Worm (Caenorhabditis elegans) whole organism, L3 larva: ENCODE results near the gene hda-10.

Experiments
- ZK546.5 ChIP-seq: sonication (generic microtip); optimal IDR thresholded peaks from 2 replicates; lab custom pipeline; 2017; ENCODE audit warnings: missing biosample characterization, missing genetic modification characterization
- ama-1 ChIP-seq: fragments of 150-350 bp; optimal IDR thresholded peaks from 2 replicates; lab custom pipeline; 2018
- elt-1 ChIP-seq: fragments of 150-350 bp; optimal IDR thresholded peaks from 2 replicates; lab custom pipeline; 2014; ENCODE audit warnings: missing biosample characterization, missing genetic modification characterization
- fos-1 ChIP-seq: fragments of 150-350 bp; optimal IDR thresholded peaks from 2 replicates; lab custom pipeline; 2014; ENCODE audit warnings: missing biosample characterization, missing genetic modification characterization
- nhr-11 ChIP-seq: fragments of 150-350 bp; optimal IDR thresholded peaks from 2 replicates; lab custom pipeline; 2014; ENCODE audit warnings: missing biosample characterization, missing genetic modification characterization
- nhr-28 ChIP-seq: fragments of 150-350 bp; optimal IDR thresholded peaks from 2 replicates; lab custom pipeline; 2014; ENCODE audit warnings: missing biosample characterization, missing genetic modification characterization
- sea-2 ChIP-seq: fragments of 150-350 bp; sonication (generic microtip); optimal IDR thresholded peaks from 4 replicates; lab custom pipeline; 2014; ENCODE audit warnings: missing biosample characterization, missing genetic modification reagents, missing genetic modification characterization
- tbx-2 ChIP-seq: sonication (generic microtip); optimal IDR thresholded peaks from 2 replicates; lab custom pipeline; 2016; ENCODE audit warnings: mild to moderate bottlenecking, missing genetic modification characterization, missing compliant biosample characterization

DNA sequence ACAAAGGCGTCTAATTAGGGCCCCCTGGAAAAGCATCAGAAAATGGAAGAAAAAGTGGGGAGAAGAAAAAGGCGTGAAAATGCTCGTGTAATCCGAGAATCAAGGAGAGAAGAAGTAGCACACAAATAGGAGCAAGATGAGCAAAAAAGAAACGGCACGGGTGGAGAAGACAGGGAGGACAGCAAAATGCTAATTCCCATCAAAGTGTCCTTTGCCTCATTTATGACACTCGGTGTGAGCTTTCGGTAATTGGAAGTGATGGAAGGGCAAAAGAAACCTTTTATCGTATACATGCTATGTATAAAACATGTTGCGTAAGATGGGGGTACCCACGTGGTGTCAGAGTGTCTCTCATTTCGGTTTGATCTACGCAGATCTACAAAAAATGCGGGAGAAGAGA lies 51.0 kb downstream of the hda-10 start:
- TF ChIP-seq nhr-28 (tag; lab: Kevin White, UChicago) = no peak
- no peak for TF ChIP-seq ama-1 (lab: Kevin White, UChicago)
- no peak for TF ChIP-seq nhr-11 (tag; lab: Kevin White, UChicago)
- TF ChIP-seq tbx-2 (tag; lab: Kevin White, UChicago) = no peak
- TF ChIP-seq sea-2 = no peak
- TF ChIP-seq ZK546.5 = no peak
- no peak for TF ChIP-seq elt-1 (tag; lab: Kevin White, UChicago)
- no peak for TF ChIP-seq fos-1 (tag; lab: Kevin White, UChicago)
